Worm (Caenorhabditis elegans): Measurements from ENCODE around the gene K10B2.4.

The K10B2.4 gene

ce11 chrII:6403233-6403632 is 42.5 kb upstream of the K10B2.4 start, which contains the start of gene T25D10.1:
T25D10.1 (plus strand) TSS chrII:6403401.
- TF ChIP-seq sptf-1 (tag; optimal IDR thresholded peaks at IDR 0.05) (no peak), lin-35 (GFP tag; optimal IDR thresholded peaks at IDR 0.05) (no peak), mef-2 (tag; optimal IDR thresholded peaks at IDR 0.05) (no peak), nhr-20 (tag; optimal IDR thresholded peaks at IDR 0.05) (no peak), nhr-11 (tag; optimal IDR thresholded peaks at IDR 0.05) (no peak), elt-2 (tag; optimal IDR thresholded peaks at IDR 0.05) (peak; percentile 37)

ce11 chrII:6401649-6402048 is 40.9 kb upstream of the K10B2.4 start, which contains the start of gene btb-2:
btb-2 (plus strand) TSS chrII:6401949.
- TF ChIP-seq ztf-11 (tag; optimal IDR thresholded peaks at IDR 0.05) (no peak), jun-1 (tag; optimal IDR thresholded peaks at IDR 0.05) (no peak), mef-2 (tag; optimal IDR thresholded peaks at IDR 0.05) (no peak), swsn-7 (tag; optimal IDR thresholded peaks at IDR 0.05) (no peak), F16B12.6 (tag; optimal IDR thresholded peaks at IDR 0.05) (no peak), ceh-63 (GFP tag; optimal IDR thresholded peaks at IDR 0.05) (no peak), elt-3 (tag; optimal IDR thresholded peaks at IDR 0.05) (no peak), ceh-88 (GFP tag; IDR thresholded peaks at IDR 0.05) (no peak), nhr-71 (tag; optimal IDR thresholded peaks at IDR 0.05) (no peak), unc-30 (tag; optimal IDR thresholded peaks at IDR 0.05) (no peak), egl-13 (tag; optimal IDR thresholded peaks at IDR 0.05) (no peak), hlh-17 (GFP tag; optimal IDR thresholded peaks at IDR 0.05; ENCODE audit: borderline replicate concordance) (no peak), nhr-11 (tag; optimal IDR thresholded peaks at IDR 0.05) (no peak), hlh-4 (tag; optimal IDR thresholded peaks at IDR 0.05) (no peak), nhr-76 (tag; optimal IDR thresholded peaks at IDR 0.05) (no peak), efl-3 (GFP tag; optimal IDR thresholded peaks at IDR 0.05) (no peak), unc-86 (tag; optimal IDR thresholded peaks at IDR 0.05) (no peak), zag-1 (tag; optimal IDR thresholded peaks at IDR 0.05) (no peak), pag-3 (tag; optimal IDR thresholded peaks at IDR 0.05; ENCODE audit: borderline replicate concordance, insufficient read depth) (no peak), ama-1 (optimal IDR thresholded peaks at IDR 0.05) (no peak)

ce11 chrII:6398406-6398805 is 37.6 kb upstream of the K10B2.4 start, which contains the start of gene zig-10:
zig-10 (plus strand) TSS chrII:6398706.
- no peak for TF ChIP-seq zip-4 (GFP tag; optimal IDR thresholded peaks at IDR 0.05)
- TF ChIP-seq nhr-71 (tag; optimal IDR thresholded peaks at IDR 0.05), result no peak
- TF ChIP-seq dsc-1 (tag; optimal IDR thresholded peaks at IDR 0.05), result no peak
- no peak for TF ChIP-seq sup-37 (GFP tag; optimal IDR thresholded peaks at IDR 0.05)
- no peak for TF ChIP-seq snu-23 (GFP tag; optimal IDR thresholded peaks at IDR 0.05)
- no peak for TF ChIP-seq blmp-1 (tag; optimal IDR thresholded peaks at IDR 0.05)

DNA sequence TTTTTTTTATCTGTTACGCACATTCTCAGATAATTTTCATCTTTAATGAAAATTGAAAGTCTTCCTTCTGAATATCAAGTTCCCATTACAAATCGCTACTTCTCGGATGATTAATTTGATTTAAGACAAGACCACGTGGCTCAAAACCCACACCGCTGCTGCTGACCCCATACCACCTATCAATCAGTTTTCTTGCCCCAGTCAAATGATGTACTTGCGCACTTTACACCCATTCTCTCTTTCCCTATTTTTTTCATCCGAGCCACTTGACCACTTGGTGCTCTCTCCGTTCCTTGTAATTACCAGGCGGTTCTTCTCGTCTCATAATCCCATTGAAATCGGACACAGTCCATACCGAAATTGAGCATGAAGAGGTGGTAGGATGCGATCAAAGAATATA is 33.3 kb upstream of the K10B2.4 start:
- no peak for TF ChIP-seq F16B12.6 (tag; optimal IDR thresholded peaks at IDR 0.05)
- peak; percentile 24 for TF ChIP-seq rnt-1 (tag; optimal IDR thresholded peaks at IDR 0.05)
- no peak for TF ChIP-seq zip-4 (GFP tag; optimal IDR thresholded peaks at IDR 0.05)
- no peak for TF ChIP-seq jun-1 (tag; optimal IDR thresholded peaks at IDR 0.05)
- no peak for TF ChIP-seq irx-1 (tag; optimal IDR thresholded peaks at IDR 0.05)

- TF ChIP-seq pqm-1 (tag; optimal IDR thresholded peaks at IDR 0.05), result no peak
- no peak for TF ChIP-seq lin-35 (GFP tag; optimal IDR thresholded peaks at IDR 0.05)
- no peak for TF ChIP-seq dpl-1 (GFP tag; optimal IDR thresholded peaks at IDR 0.05)
- TF ChIP-seq elt-2 (tag; optimal IDR thresholded peaks at IDR 0.05), result no peak
- TF ChIP-seq zip-4 (GFP tag; optimal IDR thresholded peaks at IDR 0.05), result no peak
- TF ChIP-seq ceh-63 (GFP tag; optimal IDR thresholded peaks at IDR 0.05), result no peak
Observed at ce11 chrII:6391195-6391594, 30.4 kb upstream of the K10B2.4 start, which contains the start of gene F58F12.3. F58F12.3 (minus strand) TSS chrII:6391295.
